Worm (Caenorhabditis elegans) whole organism, early embryonic: ENCODE results near the gene F23A7.1.
"Not testable (repeated sequence)": the region's sequence is repeated elsewhere in the genome, so short reads cannot be mapped to it uniquely, and the experiment has no call there.

Experiments
- B0310.2 ChIP-seq: sonication (generic microtip); optimal IDR thresholded peaks from 2 replicates; lab custom pipeline; 2016; ENCODE audit warnings: mild to moderate bottlenecking, missing genetic modification characterization, missing compliant biosample characterization
- F13C5.2 ChIP-seq: sonication (generic microtip); optimal IDR thresholded peaks from 2 replicates; lab custom pipeline; 2017; ENCODE audit warnings: mild to moderate bottlenecking, missing genetic modification characterization, inconsistent platforms, missing compliant biosample characterization
- aly-1 ChIP-seq: sonication (generic microtip); optimal IDR thresholded peaks from 2 replicates; lab custom pipeline; 2016; ENCODE audit warnings: missing genetic modification characterization, missing compliant biosample characterization
- ama-1 ChIP-seq: fragments of 150-350 bp; optimal IDR thresholded peaks from 2 replicates; lab custom pipeline; 2014
- ceh-13 ChIP-seq: fragments of 200-800 bp; sonication (Bioruptor generic); optimal IDR thresholded peaks from 2 replicates; lab custom pipeline; 2018; ENCODE audit warnings: mild to moderate bottlenecking, missing genetic modification characterization, missing compliant biosample characterization
- ceh-36 ChIP-seq: sonication (generic microtip); optimal IDR thresholded peaks from 2 replicates; lab custom pipeline; 2016; ENCODE audit warnings: missing genetic modification characterization, inconsistent platforms, missing compliant biosample characterization
- ets-7 ChIP-seq: sonication (generic microtip); optimal IDR thresholded peaks from 2 replicates; lab custom pipeline; 2016; ENCODE audit warnings: missing genotype, missing genetic modification characterization, missing compliant biosample characterization
- flt-1 ChIP-seq: fragments of 200-800 bp; sonication (Bioruptor generic); IDR thresholded peaks from 2 replicates; pipeline ENCODE4 v1.3.6; 2022; ENCODE audit warnings: missing genetic modification characterization, missing compliant biosample characterization
- hmbx-1 ChIP-seq: sonication (generic microtip); optimal IDR thresholded peaks from 2 replicates; lab custom pipeline; 2016; ENCODE audit warnings: mild to moderate bottlenecking, missing genetic modification characterization, missing compliant biosample characterization
- hmg-4 ChIP-seq: fragments of 200-800 bp; sonication (Bioruptor generic); optimal IDR thresholded peaks from 2 replicates; lab custom pipeline; 2018; ENCODE audit warnings: mild to moderate bottlenecking, missing genetic modification characterization, missing compliant biosample characterization
- hnd-1 ChIP-seq: sonication (generic microtip); optimal IDR thresholded peaks from 2 replicates; lab custom pipeline; 2016; ENCODE audit warnings: missing genetic modification characterization, missing compliant biosample characterization
- pes-1 ChIP-seq: fragments of 200-800 bp; sonication (Bioruptor generic); IDR thresholded peaks from 2 replicates; pipeline ENCODE4 v1.3.6; 2022; ENCODE audit warnings: missing genetic modification reagents, missing genetic modification characterization, missing compliant biosample characterization
- scrt-1 ChIP-seq: fragments of 200-800 bp; sonication (Bioruptor generic); IDR thresholded peaks from 2 replicates; pipeline ENCODE4 v1.3.6; 2022; ENCODE audit warnings: missing genetic modification characterization, missing compliant biosample characterization
- sea-1 ChIP-seq: fragments of 200-800 bp; sonication (Bioruptor generic); conservative IDR thresholded peaks from 2 replicates; pipeline ENCODE4 v1.3.6; 2022; ENCODE audit warnings: missing genetic modification characterization, missing compliant biosample characterization
- tbx-11 ChIP-seq: fragments of 200-800 bp; sonication (Bioruptor generic); IDR thresholded peaks from 2 replicates; pipeline ENCODE4 v1.3.6; 2022; ENCODE audit warnings: missing genetic modification characterization, missing compliant biosample characterization
- tbx-37 ChIP-seq: fragments of 200-800 bp; sonication (Bioruptor generic); conservative IDR thresholded peaks from 2 replicates; pipeline ENCODE4 v1.3.6; 2022; ENCODE audit warnings: missing genetic modification reagents, missing genetic modification characterization, missing compliant biosample characterization
- tra-4 ChIP-seq: sonication (generic microtip); optimal IDR thresholded peaks from 2 replicates; lab custom pipeline; 2017; ENCODE audit warnings: missing genetic modification characterization, missing compliant biosample characterization

F23A7.1 gene

ce11 chrX:16218306-16218705 is 1.1 kb downstream of the F23A7.1 start:
- TF ChIP-seq ama-1 (no peak), F13C5.2 (tag; lab: Kevin White, UChicago) (no peak), flt-1 (GFP tag; lab: Robert Waterston, UW) (no peak), tbx-11 (GFP tag; lab: Robert Waterston, UW) (no peak), sea-1 (GFP tag; lab: Robert Waterston, UW) (no peak), ceh-13 (GFP tag; lab: Kevin White, UChicago) (no peak), ets-7 (tag; lab: Kevin White, UChicago) (no peak), pes-1 (no peak), hmbx-1 (tag; lab: Kevin White, UChicago) (no peak), B0310.2 (tag; lab: Kevin White, UChicago) (no peak), tra-4 (no peak), hmg-4 (GFP tag; lab: Kevin White, UChicago) (no peak)

ce11 chrX:16219710-16220109 is 2.5 kb downstream of the F23A7.1 start, which contains the start of gene F23A7.3:
TSS of gene F23A7.3 (plus strand) at chrX:16220010.
- TF ChIP-seq pes-1; tra-4; B0310.2 (tag; lab: Kevin White, UChicago): not testable (repeated sequence)

- TF ChIP-seq flt-1 (GFP tag; lab: Robert Waterston, UW) (no peak), tbx-37 (GFP tag; lab: Robert Waterston, UW) (no peak), ama-1 (no peak), ceh-13 (GFP tag; lab: Kevin White, UChicago) (no peak), pes-1 (no peak), F13C5.2 (tag; lab: Kevin White, UChicago) (no peak), hmbx-1 (tag; lab: Kevin White, UChicago) (no peak), hmg-4 (GFP tag; lab: Kevin White, UChicago) (no peak), ceh-36 (tag; lab: Kevin White, UChicago) (no peak), ets-7 (tag; lab: Kevin White, UChicago) (no peak), tra-4 (no peak), B0310.2 (tag; lab: Kevin White, UChicago) (no peak), aly-1 (tag; lab: Kevin White, UChicago) (no peak), tbx-11 (GFP tag; lab: Robert Waterston, UW) (no peak), hnd-1 (tag; lab: Kevin White, UChicago) (no peak), scrt-1 (no peak), sea-1 (GFP tag; lab: Robert Waterston, UW) (no peak)
Measured at ce11 chrX:16228622-16229021, 11.4 kb downstream of the F23A7.1 start, which contains the start of gene F23A7.5. TSS of gene F23A7.5 (plus strand) at chrX:16228922.

- TF ChIP-seq ceh-36 (tag; lab: Kevin White, UChicago) (no peak), scrt-1 (no peak), sea-1 (GFP tag; lab: Robert Waterston, UW) (no peak), hmbx-1 (tag; lab: Kevin White, UChicago) (no peak), B0310.2 (tag; lab: Kevin White, UChicago) (no peak), aly-1 (tag; lab: Kevin White, UChicago) (no peak), ets-7 (tag; lab: Kevin White, UChicago) (no peak), ceh-13 (GFP tag; lab: Kevin White, UChicago) (no peak), pes-1 (no peak), hnd-1 (tag; lab: Kevin White, UChicago) (no peak), tra-4 (no peak), tbx-37 (GFP tag; lab: Robert Waterston, UW) (no peak), F13C5.2 (tag; lab: Kevin White, UChicago) (no peak), hmg-4 (GFP tag; lab: Kevin White, UChicago) (no peak), flt-1 (GFP tag; lab: Robert Waterston, UW) (no peak), tbx-11 (GFP tag; lab: Robert Waterston, UW) (no peak), ama-1 (no peak)
Measured at ce11 chrX:16240626-16241025, 23.4 kb downstream of the F23A7.1 start.

- TF ChIP-seq tbx-37 (GFP tag; lab: Robert Waterston, UW): no peak
- no peak for TF ChIP-seq ceh-13 (GFP tag; lab: Kevin White, UChicago)
- TF ChIP-seq ets-7 (tag; lab: Kevin White, UChicago): no peak
- TF ChIP-seq B0310.2 (tag; lab: Kevin White, UChicago): no peak
- no peak for TF ChIP-seq tra-4
- no peak for TF ChIP-seq F13C5.2 (tag; lab: Kevin White, UChicago)
- TF ChIP-seq hmg-4 (GFP tag; lab: Kevin White, UChicago): no peak
- no peak for TF ChIP-seq aly-1 (tag; lab: Kevin White, UChicago)
- no peak for TF ChIP-seq ceh-36 (tag; lab: Kevin White, UChicago)
- TF ChIP-seq flt-1 (GFP tag; lab: Robert Waterston, UW): no peak
- TF ChIP-seq scrt-1: no peak
- TF ChIP-seq ama-1: no peak
- no peak for TF ChIP-seq pes-1
- TF ChIP-seq sea-1 (GFP tag; lab: Robert Waterston, UW): no peak
- no peak for TF ChIP-seq hnd-1 (tag; lab: Kevin White, UChicago)
- TF ChIP-seq hmbx-1 (tag; lab: Kevin White, UChicago): no peak
- no peak for TF ChIP-seq tbx-11 (GFP tag; lab: Robert Waterston, UW)
Measured at ce11 chrX:16243129-16243528, 25.9 kb downstream of the F23A7.1 start.

ce11 chrX:16244764-16245244 is 27.6 kb downstream of the F23A7.1 start, which contains the start of gene W10G6.1:
TSS of gene W10G6.1 (plus strand) at chrX:16245194.
- TF ChIP-seq ceh-13 (GFP tag; lab: Kevin White, UChicago) (no peak), hnd-1 (tag; lab: Kevin White, UChicago) (no peak), tra-4 (no peak), ceh-36 (tag; lab: Kevin White, UChicago) (no peak), aly-1 (tag; lab: Kevin White, UChicago) (no peak), ama-1 (no peak), tbx-11 (GFP tag; lab: Robert Waterston, UW) (no peak), ets-7 (tag; lab: Kevin White, UChicago) (no peak), pes-1 (no peak), B0310.2 (tag; lab: Kevin White, UChicago) (no peak), tbx-37 (GFP tag; lab: Robert Waterston, UW) (no peak), scrt-1 (no peak), flt-1 (GFP tag; lab: Robert Waterston, UW) (no peak), F13C5.2 (tag; lab: Kevin White, UChicago) (no peak), hmg-4 (GFP tag; lab: Kevin White, UChicago) (no peak), sea-1 (GFP tag; lab: Robert Waterston, UW) (no peak)
